Worm (Caenorhabditis elegans): ENCODE data around the gene F48E8.2.
A peak's percentile ranks its signal among the peaks of the same experiment; 100 is the strongest.

Gene F48E8.2

ce11 chrIII:5453290-5453689 lies 10.9 kb upstream of the F48E8.2 start, which contains the start of gene F48E8.4:
Gene F48E8.4 (plus strand): TSS chrIII:5453590.
- TF ChIP-seq unc-42 (tag; optimal IDR thresholded peaks at IDR 0.05), result no peak
- no peak for TF ChIP-seq gmeb-2 (tag; optimal IDR thresholded peaks at IDR 0.05)
- TF ChIP-seq nfya-1 (tag; optimal IDR thresholded peaks at IDR 0.05), result no peak
- no peak for TF ChIP-seq ztf-16 (tag; optimal IDR thresholded peaks at IDR 0.05)
- no peak for TF ChIP-seq pax-1 (tag; optimal IDR thresholded peaks at IDR 0.05)
- no peak for TF ChIP-seq hlh-30 (tag; optimal IDR thresholded peaks at IDR 0.05; ENCODE audit: insufficient read depth)
- TF ChIP-seq K09A11.1 (tag; optimal IDR thresholded peaks at IDR 0.05; ENCODE audit: insufficient read depth), result no peak
- TF ChIP-seq dmd-4 (tag; optimal IDR thresholded peaks at IDR 0.05; ENCODE audit: borderline replicate concordance), result no peak
- no peak for TF ChIP-seq tbx-2 (tag; optimal IDR thresholded peaks at IDR 0.05)
- no peak for TF ChIP-seq ama-1 (optimal IDR thresholded peaks at IDR 0.05)
- TF ChIP-seq ceh-24 (tag; optimal IDR thresholded peaks at IDR 0.05), result no peak
- TF ChIP-seq fkh-6 (tag; optimal IDR thresholded peaks at IDR 0.05), result no peak
- TF ChIP-seq eyg-1 (tag; optimal IDR thresholded peaks at IDR 0.05), result no peak
- no peak for TF ChIP-seq madf-2 (tag; optimal IDR thresholded peaks at IDR 0.05)
- TF ChIP-seq elt-2 (tag; optimal IDR thresholded peaks at IDR 0.05), result no peak
- TF ChIP-seq ahr-1 (tag; optimal IDR thresholded peaks at IDR 0.05), result no peak
- no peak for TF ChIP-seq ceh-19 (GFP tag; optimal IDR thresholded peaks at IDR 0.05)
- TF ChIP-seq pha-2 (tag; optimal IDR thresholded peaks at IDR 0.05), result no peak
- TF ChIP-seq sox-2 (GFP tag; IDR thresholded peaks at IDR 0.05), result no peak

- TF ChIP-seq pax-1 (tag; optimal IDR thresholded peaks at IDR 0.05) (no peak), hlh-8 (tag; optimal IDR thresholded peaks at IDR 0.05) (no peak), ceh-48 (tag; optimal IDR thresholded peaks at IDR 0.05) (no peak), nfya-1 (tag; optimal IDR thresholded peaks at IDR 0.05) (no peak), unc-86 (tag; optimal IDR thresholded peaks at IDR 0.05) (no peak)
Measured at ce11 chrIII:5461079-5461478, 3.1 kb upstream of the F48E8.2 start, which contains the start of gene F48E8.3. Gene F48E8.3 (plus strand): TSS chrIII:5461379.

- no peak for TF ChIP-seq ceh-31 (tag; optimal IDR thresholded peaks at IDR 0.05)
- no peak for TF ChIP-seq pha-2 (tag; optimal IDR thresholded peaks at IDR 0.05)
- no peak for TF ChIP-seq hlh-8 (tag; optimal IDR thresholded peaks at IDR 0.05)
- TF ChIP-seq hlh-13 (GFP tag; optimal IDR thresholded peaks at IDR 0.05), result no peak
- no peak for TF ChIP-seq nfya-1 (tag; optimal IDR thresholded peaks at IDR 0.05)
- no peak for TF ChIP-seq Y22D7AL.16 (tag; optimal IDR thresholded peaks at IDR 0.05)
- no peak for TF ChIP-seq sdc-2 (tag; optimal IDR thresholded peaks at IDR 0.05)
- no peak for TF ChIP-seq pax-1 (tag; optimal IDR thresholded peaks at IDR 0.05)
- no peak for TF ChIP-seq nhr-11 (tag; optimal IDR thresholded peaks at IDR 0.05)
- TF ChIP-seq pqm-1 (tag; optimal IDR thresholded peaks at IDR 0.05), result no peak
- no peak for TF ChIP-seq tbx-7 (tag; optimal IDR thresholded peaks at IDR 0.05)
- TF ChIP-seq madf-2 (tag; optimal IDR thresholded peaks at IDR 0.05), result no peak
- TF ChIP-seq ceh-14 (tag; optimal IDR thresholded peaks at IDR 0.05), result no peak
- no peak for TF ChIP-seq F13H6.1 (tag; optimal IDR thresholded peaks at IDR 0.05)
- TF ChIP-seq pha-4 (tag; optimal IDR thresholded peaks at IDR 0.05), result no peak
- TF ChIP-seq ceh-24 (tag; optimal IDR thresholded peaks at IDR 0.05), result no peak
- TF ChIP-seq ahr-1 (tag; optimal IDR thresholded peaks at IDR 0.05), result no peak
- TF ChIP-seq C08G9.2 (tag; optimal IDR thresholded peaks at IDR 0.05), result no peak
- TF ChIP-seq elt-2 (tag; optimal IDR thresholded peaks at IDR 0.05), result no peak
- no peak for TF ChIP-seq ttx-3 (tag; optimal IDR thresholded peaks at IDR 0.05)
Measured at ce11 chrIII:5464850-5465249, 673 bp downstream of the F48E8.2 start.

- TF ChIP-seq Y22D7AL.16 (tag; optimal IDR thresholded peaks at IDR 0.05) (no peak), hlh-30 (tag; optimal IDR thresholded peaks at IDR 0.05; ENCODE audit: insufficient read depth) (no peak), pqm-1 (tag; optimal IDR thresholded peaks at IDR 0.05) (no peak), ets-4 (tag; optimal IDR thresholded peaks at IDR 0.05) (no peak), nfya-1 (tag; optimal IDR thresholded peaks at IDR 0.05) (peak; percentile 96)
Measured at ce11 chrIII:5469090-5469489, 4.9 kb downstream of the F48E8.2 start.

- TF ChIP-seq ceh-45 (GFP tag; IDR thresholded peaks at IDR 0.05) (no peak), K09A11.1 (tag; optimal IDR thresholded peaks at IDR 0.05; ENCODE audit: insufficient read depth) (no peak), C38D4.7 (GFP tag; optimal IDR thresholded peaks at IDR 0.05) (no peak), sox-2 (GFP tag; IDR thresholded peaks at IDR 0.05) (no peak)
Measured at ce11 chrIII:5472693-5473092, 8.5 kb downstream of the F48E8.2 start.
